Worm (Caenorhabditis elegans) whole organism, L4 larva: ENCODE results near the gene M04B2.2.

Experiments
- ceh-32 ChIP-seq: sonication (generic microtip); optimal IDR thresholded peaks from 2 replicates; lab custom pipeline; 2016; ENCODE audit warnings: mild to moderate bottlenecking, missing genetic modification characterization, missing compliant biosample characterization; ENCODE audit not compliant: poor library complexity
- fos-1 ChIP-seq: fragments of 150-350 bp; optimal IDR thresholded peaks from 2 replicates; lab custom pipeline; 2014; ENCODE audit warnings: missing biosample characterization, missing genetic modification characterization
- saeg-2 ChIP-seq: fragments of 200-800 bp; sonication (Bioruptor generic); IDR thresholded peaks from 2 replicates; pipeline ENCODE4 v1.3.6; 2022; ENCODE audit warnings: missing genetic modification reagents, missing genetic modification characterization, missing compliant biosample characterization

ce11 chrIV:11565022-11565421, 37.2 kb downstream of the M04B2.2 start:
- no peak for TF ChIP-seq ceh-32 (tag; lab: Kevin White, UChicago)
- no peak for TF ChIP-seq saeg-2 (GFP tag; lab: Robert Waterston, UW)
- TF ChIP-seq fos-1 (tag; lab: Kevin White, UChicago), result no peak
